Fruit fly (Drosophila melanogaster): ENCODE results near the gene Flad2.

The Flad2 gene

dm6 chr2L:13445249-13445846 lies 33.0 kb downstream of the Flad2 start, which contains the start of gene Hacd2 (continued):
- TF ChIP-seq gcm2 (GFP tag; optimal IDR thresholded peaks at IDR 0.05) (no peak), CG11695 (GFP tag; IDR thresholded peaks at IDR 0.05) (peak; percentile 50; the same call in 1 of the 3 replicates), CG14965 (GFP tag; optimal IDR thresholded peaks at IDR 0.05; ENCODE audit: borderline replicate concordance) (no peak), CG10959 (GFP tag; IDR thresholded peaks at IDR 0.05) (no peak), CG9932 (GFP tag; IDR thresholded peaks at IDR 0.05) (peak; percentile 43; the same call in 1 of the 2 replicates), crc (GFP tag; optimal IDR thresholded peaks at IDR 0.05) (no peak), CG7357 (GFP tag; IDR thresholded peaks at IDR 0.05) (no peak), Eip74EF (GFP tag; optimal IDR thresholded peaks at IDR 0.05) (no peak), TFAM (GFP tag; optimal IDR thresholded peaks at IDR 0.05) (no peak), CG13123 (GFP tag; optimal IDR thresholded peaks at IDR 0.05) (peak; percentile 29), usp (GFP tag; optimal IDR thresholded peaks at IDR 0.05) (no peak), ems (GFP tag; optimal IDR thresholded peaks at IDR 0.05) (no peak), CG33557 (GFP tag; optimal IDR thresholded peaks at IDR 0.05) (no peak), sim (GFP tag; IDR thresholded peaks at IDR 0.05) (no peak), gfzf (GFP tag; optimal IDR thresholded peaks at IDR 0.05) (peak; percentile 95), CG10431 (GFP tag; optimal IDR thresholded peaks at IDR 0.05) (no peak), Abd-B (GFP tag; optimal IDR thresholded peaks at IDR 0.05) (peak; percentile 25), Lpt (GFP tag; optimal IDR thresholded peaks at IDR 0.05) (no peak), CG9797 (GFP tag; optimal IDR thresholded peaks at IDR 0.05) (peak; percentile 81), tll (GFP tag; optimal IDR thresholded peaks at IDR 0.05) (no peak), Mrtf (GFP tag; IDR thresholded peaks at IDR 0.05) (no peak), CG15479 (GFP tag; optimal IDR thresholded peaks at IDR 0.05) (no peak), CG16779 (GFP tag; IDR thresholded peaks at IDR 0.05) (no peak), danr (GFP tag; IDR thresholded peaks at IDR 0.05) (no peak), HHEX (GFP tag; optimal IDR thresholded peaks at IDR 0.05) (no peak), CG31365 (tag; optimal IDR thresholded peaks at IDR 0.05) (no peak), Pdp1 (GFP tag; optimal IDR thresholded peaks at IDR 0.05) (peak in 1 of 2 experiments; percentile 77), btn (GFP tag; optimal IDR thresholded peaks at IDR 0.05) (no peak), pzg (GFP tag; optimal IDR thresholded peaks at IDR 0.05) (peak; percentile 95), CG13624 (GFP tag; optimal IDR thresholded peaks at IDR 0.05) (peak; percentile 53), CG15073 (GFP tag; optimal IDR thresholded peaks at IDR 0.05) (no peak), HLH4C (GFP tag; IDR thresholded peaks at IDR 0.05; ENCODE audit: partially characterized antibody) (no peak), en (GFP tag; optimal IDR thresholded peaks at IDR 0.05) (no peak), CG17385 (GFP tag; optimal IDR thresholded peaks at IDR 0.05) (no peak), CG11085 (GFP tag; IDR thresholded peaks at IDR 0.05) (no peak), jigr1 (GFP tag; IDR thresholded peaks at IDR 0.05) (no peak), Gug (GFP tag; IDR thresholded peaks at IDR 0.05) (no peak), CG6765 (GFP tag; optimal IDR thresholded peaks at IDR 0.05) (no peak), insv (GFP tag; optimal IDR thresholded peaks at IDR 0.05) (peak; percentile 80 to 98), Bteb2 (GFP tag; optimal IDR thresholded peaks at IDR 0.05) (peak; percentile 27), cas (GFP tag; IDR thresholded peaks at IDR 0.05) (no peak), gt (GFP tag; IDR thresholded peaks at IDR 0.05) (no peak), stwl (tag; optimal IDR thresholded peaks at IDR 0.05) (peak; percentile 99), Six4 (GFP tag; optimal IDR thresholded peaks at IDR 0.05) (no peak), exex (tag; optimal IDR thresholded peaks at IDR 0.05) (no peak), CG43689 (GFP tag; IDR thresholded peaks at IDR 0.05) (no peak), her (GFP tag; optimal IDR thresholded peaks at IDR 0.05) (peak; percentile 39), CG10321 (GFP tag; IDR thresholded peaks at IDR 0.05) (no peak), Dp (GFP tag; optimal IDR thresholded peaks at IDR 0.05) (peak; percentile 52), CG12236 (GFP tag; optimal IDR thresholded peaks at IDR 0.05) (no peak), Spps (tag; optimal IDR thresholded peaks at IDR 0.05) (no peak)

All from whole organism, embryonic.